Fruit fly (Drosophila melanogaster) whole organism, embryonic: ENCODE data around the gene CG10226.

Experiments
- Abd-B ChIP-seq: fragments of 200-800 bp; sonication (Bioruptor generic); optimal IDR thresholded peaks from 2 replicates; lab custom pipeline; 2018; ENCODE audit warnings: missing biosample characterization, mild to moderate bottlenecking, missing genetic modification characterization, moderate library complexity
- Bgb ChIP-seq: fragments of 200-800 bp; sonication (Bioruptor generic); IDR thresholded peaks from 2 replicates; pipeline ENCODE4 v1.3.6; 2022; ENCODE audit warnings: missing biosample characterization, missing genetic modification characterization; ENCODE audit not compliant: partially characterized antibody
- CG10147 ChIP-seq: fragments of 200-800 bp; sonication (Bioruptor generic); optimal IDR thresholded peaks from 2 replicates; lab custom pipeline; 2019; ENCODE audit warnings: missing biosample characterization, mild to moderate bottlenecking, missing genetic modification characterization, moderate library complexity
- CG10321 ChIP-seq: fragments of 200-800 bp; sonication (Bioruptor generic); IDR thresholded peaks from 2 replicates; pipeline ENCODE4 v1.3.6; 2022; ENCODE audit warnings: missing biosample characterization, missing genetic modification characterization
- CG11456 ChIP-seq: fragments of 200-800 bp; sonication (Bioruptor generic); IDR thresholded peaks from 3 replicates; pipeline ENCODE4 v1.3.6; 2022; ENCODE audit warnings: missing biosample characterization, missing genetic modification characterization
- CG11696 ChIP-seq: fragments of 200-800 bp; sonication (Bioruptor generic); IDR thresholded peaks from 2 replicates; pipeline ENCODE4 v1.3.6; 2022; ENCODE audit warnings: missing biosample characterization, missing genetic modification characterization
- CG12299 ChIP-seq: fragments of 200-800 bp; sonication (Bioruptor generic); optimal IDR thresholded peaks from 2 replicates; lab custom pipeline; 2018; ENCODE audit warnings: missing biosample characterization, mild to moderate bottlenecking, missing genetic modification characterization
- CG12659 ChIP-seq: fragments of 200-800 bp; sonication (Bioruptor generic); optimal IDR thresholded peaks from 3 replicates; lab custom pipeline; 2017; ENCODE audit warnings: mild to moderate bottlenecking, missing biosample characterization, missing genetic modification reagents, missing genetic modification characterization
- CG13296 ChIP-seq: fragments of 200-800 bp; sonication (Bioruptor generic); optimal IDR thresholded peaks from 3 replicates; lab custom pipeline; 2018; ENCODE audit warnings: missing biosample characterization, mild to moderate bottlenecking, missing genetic modification characterization
- CG1602 ChIP-seq: fragments of 200-800 bp; sonication (Bioruptor generic); optimal IDR thresholded peaks from 3 replicates; lab custom pipeline; 2016; ENCODE audit warnings: missing biosample characterization, missing genetic modification characterization
- CG17361 ChIP-seq: fragments of 200-800 bp; sonication (Bioruptor generic); IDR thresholded peaks from 3 replicates; pipeline ENCODE4 v1.3.6; 2022; ENCODE audit warnings: missing biosample characterization, missing genetic modification characterization
- CG17385 ChIP-seq: fragments of 200-800 bp; sonication (Bioruptor generic); optimal IDR thresholded peaks from 3 replicates; lab custom pipeline; 2018; ENCODE audit warnings: missing biosample characterization, mild to moderate bottlenecking, missing genetic modification characterization
- CG17568 ChIP-seq: fragments of 200-800 bp; sonication (Bioruptor generic); optimal IDR thresholded peaks from 2 replicates; lab custom pipeline; 2018; ENCODE audit warnings: missing biosample characterization, mild to moderate bottlenecking, missing genetic modification characterization, moderate library complexity
- CG17612 ChIP-seq: fragments of 200-800 bp; sonication (Bioruptor generic); IDR thresholded peaks from 2 replicates; pipeline ENCODE4 v1.3.6; 2022; ENCODE audit warnings: missing biosample characterization, missing genetic modification characterization
- CG18011 ChIP-seq: fragments of 200-800 bp; sonication (Bioruptor generic); optimal IDR thresholded peaks from 2 replicates; lab custom pipeline; 2017; ENCODE audit warnings: missing biosample characterization, missing genetic modification characterization, mild to moderate bottlenecking, moderate library complexity, missing genotype
- CG2129 ChIP-seq: fragments of 200-800 bp; sonication (Bioruptor generic); IDR thresholded peaks from 2 replicates; pipeline ENCODE4 v1.3.6; 2022; ENCODE audit warnings: missing biosample characterization, missing genetic modification characterization; ENCODE audit not compliant: partially characterized antibody
- CG2875 ChIP-seq: fragments of 200-800 bp; sonication (Bioruptor generic); optimal IDR thresholded peaks from 2 replicates; lab custom pipeline; 2017; ENCODE audit warnings: missing biosample characterization, mild to moderate bottlenecking, missing genetic modification characterization, missing genetic modification reagents
- CG30020 ChIP-seq: fragments of 200-800 bp; optimal IDR thresholded peaks from 2 replicates; lab custom pipeline; 2019; ENCODE audit warnings: missing biosample characterization, mild to moderate bottlenecking, missing genetic modification characterization, moderate library complexity
- CG30431 ChIP-seq: fragments of 200-800 bp; sonication (Bioruptor generic); optimal IDR thresholded peaks from 2 replicates; lab custom pipeline; 2017; ENCODE audit warnings: missing biosample characterization, missing genetic modification characterization
- CG31388 ChIP-seq: fragments of 200-800 bp; sonication (Bioruptor generic); optimal IDR thresholded peaks from 2 replicates; lab custom pipeline; 2016; ENCODE audit warnings: missing biosample characterization, missing genetic modification characterization
- CG3847 ChIP-seq: fragments of 200-800 bp; sonication (Bioruptor generic); IDR thresholded peaks from 2 replicates; pipeline ENCODE4 v1.3.6; 2022; ENCODE audit warnings: missing biosample characterization, missing genetic modification characterization
- CG5245 ChIP-seq: fragments of 200-800 bp; sonication (Bioruptor generic); optimal IDR thresholded peaks from 3 replicates; lab custom pipeline; 2016; ENCODE audit warnings: missing biosample characterization, missing genetic modification characterization
- CG6654 ChIP-seq: fragments of 200-800 bp; sonication (Bioruptor generic); optimal IDR thresholded peaks from 2 replicates; lab custom pipeline; 2017; ENCODE audit warnings: missing biosample characterization, mild to moderate bottlenecking, missing genetic modification characterization
- CG9876 ChIP-seq: fragments of 200-800 bp; sonication (Bioruptor generic); optimal IDR thresholded peaks from 2 replicates; lab custom pipeline; 2016; ENCODE audit warnings: missing biosample characterization, missing genetic modification characterization
- H15 ChIP-seq: fragments of 200-800 bp; sonication (Bioruptor generic); IDR thresholded peaks from 3 replicates; pipeline ENCODE4 v1.3.6; 2022; ENCODE audit warnings: missing biosample characterization, missing genetic modification characterization
- Hey ChIP-seq: fragments of 200-800 bp; sonication (Bioruptor generic); optimal IDR thresholded peaks from 3 replicates; lab custom pipeline; 2018; ENCODE audit warnings: missing biosample characterization, mild to moderate bottlenecking, missing genetic modification characterization
- Lim3 ChIP-seq: fragments of 200-800 bp; sonication (Bioruptor generic); IDR thresholded peaks from 2 replicates; pipeline ENCODE4 v1.3.6; 2022; ENCODE audit warnings: missing biosample characterization, missing genetic modification characterization
- Myb ChIP-seq: fragments of 200-800 bp; sonication (Bioruptor generic); optimal IDR thresholded peaks from 2 replicates; lab custom pipeline; 2016; ENCODE audit warnings: missing biosample characterization, missing genetic modification characterization
- Opbp ChIP-seq: fragments of 200-800 bp; sonication (Bioruptor generic); IDR thresholded peaks from 3 replicates; pipeline ENCODE4 v1.3.6; 2022; ENCODE audit warnings: missing biosample characterization, missing genetic modification characterization; ENCODE audit not compliant: partially characterized antibody
- Ptx1 ChIP-seq: fragments of 200-800 bp; sonication (Bioruptor generic); IDR thresholded peaks from 2 replicates; pipeline ENCODE4 v1.3.6; 2022; ENCODE audit warnings: missing biosample characterization, missing genetic modification characterization
- Spps ChIP-seq: fragments of 200-800 bp; sonication (Bioruptor generic); optimal IDR thresholded peaks from 2 replicates; lab custom pipeline; 2018; ENCODE audit warnings: missing biosample characterization, mild to moderate bottlenecking, missing genetic modification characterization
- br ChIP-seq: fragments of >200 bp; optimal IDR thresholded peaks from 2 replicates; lab custom pipeline; 2017
- crp ChIP-seq, 2 experiments: fragments of 200-800 bp; sonication (Bioruptor generic); optimal IDR thresholded peaks; 2 replicates in 1 of 2; 3 replicates in 1 of 2; lab custom pipeline; 2017; ENCODE audit warnings: missing biosample characterization in 2 of 2, missing genetic modification characterization in 2 of 2, mild to moderate bottlenecking in 1 of 2, moderate library complexity in 1 of 2
- fu2 ChIP-seq: fragments of 200-800 bp; sonication (Bioruptor generic); optimal IDR thresholded peaks from 2 replicates; lab custom pipeline; 2016; ENCODE audit warnings: missing biosample characterization, missing genetic modification characterization
- gfzf ChIP-seq: fragments of 200-800 bp; sonication (Bioruptor generic); optimal IDR thresholded peaks from 2 replicates; lab custom pipeline; 2016; ENCODE audit warnings: missing biosample characterization, mild to moderate bottlenecking, missing genetic modification characterization, moderate library complexity
- gt ChIP-seq: fragments of 200-800 bp; sonication (Bioruptor generic); IDR thresholded peaks from 2 replicates; pipeline ENCODE4 v1.3.6; 2022; ENCODE audit warnings: missing biosample characterization, missing genetic modification characterization
- hth ChIP-seq: fragments of >200 bp; optimal IDR thresholded peaks from 2 replicates; lab custom pipeline; 2017; ENCODE audit warnings: inconsistent platforms
- insv ChIP-seq, 2 experiments: fragments of 200-800 bp; sonication (Bioruptor generic); optimal IDR thresholded peaks; 3 replicates each; lab custom pipeline; 2016 to 2018; ENCODE audit warnings: missing biosample characterization in 2 of 2, missing genetic modification characterization in 2 of 2
- p53 ChIP-seq: fragments of 200-800 bp; sonication (Bioruptor generic); optimal IDR thresholded peaks from 2 replicates; lab custom pipeline; 2016; ENCODE audit warnings: missing biosample characterization, missing genetic modification characterization
- peb ChIP-seq: fragments of 200-800 bp; sonication (Bioruptor generic); IDR thresholded peaks from 2 replicates; pipeline ENCODE4 v1.3.6; 2022; ENCODE audit warnings: missing biosample characterization, missing genetic modification characterization
- sens ChIP-seq: fragments of 200-800 bp; sonication (Bioruptor generic); peaks from one replicate; lab custom pipeline; 2016; ENCODE audit warnings: missing biosample characterization, missing genetic modification characterization
- seq ChIP-seq: fragments of 200-800 bp; sonication (Bioruptor generic); IDR thresholded peaks from 2 replicates; pipeline ENCODE4 v1.3.6; 2022; ENCODE audit warnings: missing biosample characterization, missing genetic modification characterization
- toy ChIP-seq: fragments of 200-800 bp; sonication (Bioruptor generic); IDR thresholded peaks from 2 replicates; pipeline ENCODE4 v1.3.6; 2022; ENCODE audit warnings: missing biosample characterization, missing genetic modification characterization
- trem ChIP-seq: fragments of 200-800 bp; optimal IDR thresholded peaks from 3 replicates; lab custom pipeline; 2019; ENCODE audit warnings: missing biosample characterization, mild to moderate bottlenecking, missing genetic modification characterization, moderate library complexity
- zen ChIP-seq: fragments of 200-800 bp; sonication (Bioruptor generic); optimal IDR thresholded peaks from 3 replicates; lab custom pipeline; 2018; ENCODE audit warnings: missing biosample characterization, mild to moderate bottlenecking, missing genetic modification characterization, moderate library complexity

Gene CG10226

DNA sequence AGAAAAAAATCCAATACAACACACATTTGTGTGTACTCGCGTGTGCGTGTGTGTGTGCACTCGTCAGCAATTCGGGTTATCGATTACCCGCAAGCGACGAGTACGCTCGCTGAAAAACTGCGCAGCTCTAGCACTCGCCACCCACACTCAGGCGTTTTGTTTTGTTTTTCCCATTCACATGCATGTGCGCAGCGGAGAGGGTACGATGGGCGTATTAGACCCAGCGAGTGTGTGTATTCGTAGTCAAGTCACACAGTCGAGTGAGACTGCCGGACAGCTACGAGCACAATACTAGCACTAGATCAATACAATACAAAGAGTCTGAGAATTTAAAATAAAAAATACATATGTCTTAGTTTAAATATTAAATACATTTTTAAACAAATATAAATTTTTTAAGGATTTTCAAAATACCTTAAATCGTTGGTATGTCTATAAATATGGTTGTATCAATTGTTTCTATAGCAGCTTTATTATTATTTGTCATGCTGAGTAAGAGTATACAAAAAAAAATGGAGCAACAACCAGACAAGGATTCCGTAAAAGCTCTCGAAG lies 54.9 kb downstream of the CG10226 start, which contains the start of the genes D19B and CG43293 (continued):
- TF ChIP-seq seq (peak; percentile 78), Lim3 (GFP tag; lab: Robert Waterston, UW) (peak; percentile 69), Abd-B (peak; percentile 65), CG17361 (GFP tag; lab: Robert Waterston, UW) (peak; percentile 91), CG10147 (peak; percentile 70), p53 (GFP tag; lab: Kevin White, UChicago) (peak; percentile 81), CG17612 (GFP tag; lab: Robert Waterston, UW) (peak; percentile 66), toy (GFP tag; lab: Robert Waterston, UW) (0 out of 2 replicates have a peak, but pooled peaks have one; percentile 54), CG31388 (peak; percentile 66), CG18011 (peak; percentile 82), crp (GFP tag; optimal IDR thresholded peaks at IDR 0.05; lab: Kevin White, UChicago) (peak in 1 of 2 experiments; percentile 38), CG17568 (GFP tag; lab: Kevin White, UChicago) (no peak), CG30431 (peak; percentile 79), hth (lab: Kevin White, UChicago) (no peak), CG12659 (peak; percentile 95), CG30020 (peak; percentile 53), CG11696 (GFP tag; lab: Robert Waterston, UW) (peak; percentile 99), zen (peak; percentile 77), Opbp (GFP tag; lab: Robert Waterston, UW) (peak; percentile 77; the same call in 2 of the 3 replicates), sens (peak; percentile 97), gfzf (GFP tag; lab: Kevin White, UChicago) (peak; percentile 21), Hey (tag; lab: Kevin White, UChicago) (peak; percentile 23), CG1602 (GFP tag; lab: Kevin White, UChicago) (peak; percentile 88), Spps (tag; lab: Kevin White, UChicago) (peak; percentile 74), CG11456 (GFP tag; lab: Robert Waterston, UW) (peak; percentile 98), CG6654 (GFP tag; lab: Kevin White, UChicago) (peak; percentile 37), Myb (GFP tag; lab: Kevin White, UChicago) (peak; percentile 59), CG10321 (peak; percentile 65), CG5245 (GFP tag; lab: Kevin White, UChicago) (peak; percentile 84), CG3847 (GFP tag; lab: Robert Waterston, UW) (peak; percentile 91), CG13296 (GFP tag; lab: Kevin White, UChicago) (peak; percentile 88), CG17385 (GFP tag; lab: Kevin White, UChicago) (peak; percentile 81), fu2 (GFP tag; lab: Kevin White, UChicago) (peak; percentile 77), Ptx1 (GFP tag; lab: Robert Waterston, UW) (peak; percentile 94), CG12299 (tag; lab: Kevin White, UChicago) (peak; percentile 69), CG2875 (GFP tag; lab: Kevin White, UChicago) (peak; percentile 72), trem (tag; lab: Kevin White, UChicago) (peak; percentile 72), CG9876 (GFP tag; lab: Kevin White, UChicago) (peak; percentile 78), H15 (peak; percentile 87), peb (GFP tag; lab: Robert Waterston, UW) (peak; percentile 61), gt (no peak), CG2129 (GFP tag; lab: Robert Waterston, UW) (0 out of 2 replicates have a peak, but pooled peaks have one; percentile 15), Bgb (GFP tag; lab: Robert Waterston, UW) (peak; percentile 59; the same call in 1 of the 2 replicates), insv (GFP tag; optimal IDR thresholded peaks at IDR 0.05; lab: Kevin White, UChicago) (peak in 1 of 2 experiments; percentile 69), br (lab: Kevin White, UChicago) (no peak)
